1 fruit fly cellular context compared by ENCODE assay signal in genomic region chr3L:764329-764728, dm6.
TF ChIP-seq lines count a peak whose summit lies in the region.

No protein-coding gene starts in this region.

TF ChIP-seq in whole organism, embryonic, 481 proteins besides CTCF, POLR2A, EP300 and RAD21 (continued from another document and continues in another):
- TF ChIP-seq CG11695 (GFP tag; IDR thresholded peaks at IDR 0.05; lab: Robert Waterston, UW): 0 out of 3 replicates have a peak, but pooled peaks have one; percentile 39
- no peak for TF ChIP-seq Bteb2 (GFP tag; optimal IDR thresholded peaks at IDR 0.05; lab: Kevin White, UChicago)
- no peak for TF ChIP-seq CG10959 (GFP tag; IDR thresholded peaks at IDR 0.05; lab: Robert Waterston, UW)
- no peak for TF ChIP-seq crp (GFP tag; optimal IDR thresholded peaks at IDR 0.05; lab: Kevin White, UChicago)
- TF ChIP-seq Fer2 (tag; optimal IDR thresholded peaks at IDR 0.05; lab: Kevin White, UChicago): no peak
- no peak; the same call in 1 of the 2 replicates for TF ChIP-seq CG10366 (GFP tag; IDR thresholded peaks at IDR 0.05; lab: Robert Waterston, UW)
- TF ChIP-seq vfl (GFP tag; optimal IDR thresholded peaks at IDR 0.05; lab: Kevin White, UChicago): no peak
- no peak for TF ChIP-seq her (GFP tag; optimal IDR thresholded peaks at IDR 0.05; lab: Kevin White, UChicago)
- no peak for TF ChIP-seq CG17829 (tag; optimal IDR thresholded peaks at IDR 0.05; lab: Kevin White, UChicago)
- TF ChIP-seq Pdp1 (GFP tag; optimal IDR thresholded peaks at IDR 0.05; lab: Kevin White, UChicago): peak; percentile 19 to 31
- TF ChIP-seq CG34422 (GFP tag; IDR thresholded peaks at IDR 0.05; lab: Robert Waterston, UW): no peak
- TF ChIP-seq CG18011 (GFP tag; optimal IDR thresholded peaks at IDR 0.05; lab: Kevin White, UChicago): no peak
- peak; percentile 21 for TF ChIP-seq pum (GFP tag; optimal IDR thresholded peaks at IDR 0.05; lab: Kevin White, UChicago)
- TF ChIP-seq al (GFP tag; IDR thresholded peaks at IDR 0.05; lab: Robert Waterston, UW): no peak
- no peak for TF ChIP-seq Hr3 (GFP tag; optimal IDR thresholded peaks at IDR 0.05; lab: Kevin White, UChicago)
- no peak for TF ChIP-seq CG4282 (GFP tag; optimal IDR thresholded peaks at IDR 0.05; lab: Kevin White, UChicago)
- TF ChIP-seq CG12942 (GFP tag; optimal IDR thresholded peaks at IDR 0.05; lab: Kevin White, UChicago): no peak
- peak; percentile 29 for TF ChIP-seq CG10979 (tag; optimal IDR thresholded peaks at IDR 0.05; lab: Kevin White, UChicago)
- no peak for TF ChIP-seq run (tag; optimal IDR thresholded peaks at IDR 0.05; lab: Kevin White, UChicago)
- TF ChIP-seq hth (optimal IDR thresholded peaks at IDR 0.05; lab: Kevin White, UChicago): no peak
- peak; percentile 37 for TF ChIP-seq CG2678 (tag; optimal IDR thresholded peaks at IDR 0.05; lab: Kevin White, UChicago)
- TF ChIP-seq CG8924 (tag; optimal IDR thresholded peaks at IDR 0.05; lab: Kevin White, UChicago): no peak
- TF ChIP-seq lilli (GFP tag; optimal IDR thresholded peaks at IDR 0.05; lab: Kevin White, UChicago): no peak
- TF ChIP-seq HHEX (GFP tag; optimal IDR thresholded peaks at IDR 0.05; lab: Kevin White, UChicago): no peak
- TF ChIP-seq Mes4 (GFP tag; optimal IDR thresholded peaks at IDR 0.05; lab: Kevin White, UChicago): no peak
- no peak for TF ChIP-seq ftz-f1 (GFP tag; optimal IDR thresholded peaks at IDR 0.05; lab: Kevin White, UChicago)
- 0 out of 3 replicates have a peak, but pooled peaks have one; percentile 19 for TF ChIP-seq croc (GFP tag; conservative IDR thresholded peaks at IDR 0.05; lab: Robert Waterston, UW)
- TF ChIP-seq CG3847 (GFP tag; IDR thresholded peaks at IDR 0.05; lab: Robert Waterston, UW): no peak
- TF ChIP-seq BtbVII (GFP tag; optimal IDR thresholded peaks at IDR 0.05; lab: Kevin White, UChicago): no peak
- no peak for TF ChIP-seq sug (tag; optimal IDR thresholded peaks at IDR 0.05; lab: Kevin White, UChicago)
- no peak for TF ChIP-seq CG1602 (GFP tag; optimal IDR thresholded peaks at IDR 0.05; lab: Kevin White, UChicago)
- TF ChIP-seq tna (GFP tag; IDR thresholded peaks at IDR 0.05; lab: Robert Waterston, UW; ENCODE audit: partially characterized antibody): no peak
- TF ChIP-seq gem (tag; optimal IDR thresholded peaks at IDR 0.05; lab: Kevin White, UChicago): peak; percentile 53
- TF ChIP-seq eyg (GFP tag; optimal IDR thresholded peaks at IDR 0.05; lab: Kevin White, UChicago): no peak
- TF ChIP-seq CG43689 (GFP tag; IDR thresholded peaks at IDR 0.05; lab: Robert Waterston, UW): no peak
- no peak for TF ChIP-seq lbe (GFP tag; optimal IDR thresholded peaks at IDR 0.05; lab: Kevin White, UChicago)
- TF ChIP-seq CG2889 (GFP tag; IDR thresholded peaks at IDR 0.05; lab: Robert Waterston, UW): no peak
- TF ChIP-seq Stat92E (GFP tag; optimal IDR thresholded peaks at IDR 0.05; lab: Kevin White, UChicago): no peak
- TF ChIP-seq Dfd (GFP tag; optimal IDR thresholded peaks at IDR 0.05; lab: Kevin White, UChicago): no peak
- no peak for TF ChIP-seq Sin3A (optimal IDR thresholded peaks at IDR 0.05; lab: Kevin White, UChicago)
- no peak for TF ChIP-seq CG7928 (GFP tag; optimal IDR thresholded peaks at IDR 0.05; lab: Kevin White, UChicago)
- TF ChIP-seq CG10654 (GFP tag; optimal IDR thresholded peaks at IDR 0.05; lab: Kevin White, UChicago): no peak
- TF ChIP-seq Scr (GFP tag; IDR thresholded peaks at IDR 0.05; lab: Robert Waterston, UW; ENCODE audit: partially characterized antibody): no peak
- no peak for TF ChIP-seq CG4707 (GFP tag; optimal IDR thresholded peaks at IDR 0.05; lab: Kevin White, UChicago)
- TF ChIP-seq gsb (GFP tag; IDR thresholded peaks at IDR 0.05; lab: Robert Waterston, UW): 0 out of 2 replicates have a peak, but pooled peaks have one; percentile 12
- TF ChIP-seq CG32772 (GFP tag; IDR thresholded peaks at IDR 0.05; lab: Robert Waterston, UW): 0 out of 2 replicates have a peak, but pooled peaks have one; percentile 46
- TF ChIP-seq ken (GFP tag; IDR thresholded peaks at IDR 0.05; lab: Robert Waterston, UW): 0 out of 3 replicates have a peak, but pooled peaks have one; percentile 34
- peak; percentile 38 for TF ChIP-seq jumu (GFP tag; optimal IDR thresholded peaks at IDR 0.05; lab: Kevin White, UChicago)
- TF ChIP-seq zfh1 (GFP tag; IDR thresholded peaks at IDR 0.05; lab: Robert Waterston, UW): peak; percentile 63; the same call in 2 of the 3 replicates
- no peak for TF ChIP-seq Side (GFP tag; optimal IDR thresholded peaks at IDR 0.05; lab: Kevin White, UChicago)
- peak; percentile 29 for TF ChIP-seq nmo (GFP tag; optimal IDR thresholded peaks at IDR 0.05; lab: Kevin White, UChicago)
- TF ChIP-seq ab (GFP tag; optimal IDR thresholded peaks at IDR 0.05; lab: Kevin White, UChicago): no peak
- TF ChIP-seq twi (tag; optimal IDR thresholded peaks at IDR 0.05; lab: Kevin White, UChicago): no peak
- peak; percentile 80; the same call in 2 of the 3 replicates for TF ChIP-seq ci (GFP tag; IDR thresholded peaks at IDR 0.05; lab: Robert Waterston, UW)
- TF ChIP-seq dati (GFP tag; IDR thresholded peaks at IDR 0.05; lab: Robert Waterston, UW): no peak
- TF ChIP-seq pan (optimal IDR thresholded peaks at IDR 0.05; lab: Kevin White, UChicago): no peak
- peak in 1 of 2 experiments; percentile 56 for TF ChIP-seq pan (GFP tag; optimal IDR thresholded peaks at IDR 0.05 in 1 of 2, IDR thresholded peaks at IDR 0.05 in 1 of 2)
- peak; percentile 30 for TF ChIP-seq org-1 (GFP tag; optimal IDR thresholded peaks at IDR 0.05; lab: Kevin White, UChicago)
- no peak for TF ChIP-seq Sry-β (GFP tag; optimal IDR thresholded peaks at IDR 0.05; lab: Kevin White, UChicago)
- TF ChIP-seq CG5245 (GFP tag; optimal IDR thresholded peaks at IDR 0.05; lab: Kevin White, UChicago): no peak
- peak; percentile 51 for TF ChIP-seq CG17359 (tag; optimal IDR thresholded peaks at IDR 0.05; lab: Kevin White, UChicago)
- TF ChIP-seq BEAF-32 (GFP tag; optimal IDR thresholded peaks at IDR 0.05; lab: Kevin White, UChicago): no peak
- peak; percentile 24; the same call in 1 of the 3 replicates for TF ChIP-seq Aef1 (GFP tag; IDR thresholded peaks at IDR 0.05; lab: Robert Waterston, UW)
- no peak for TF ChIP-seq HLHmδ (GFP tag; optimal IDR thresholded peaks at IDR 0.05; lab: Kevin White, UChicago)
- peak; percentile 60 for TF ChIP-seq Sox102F (GFP tag; optimal IDR thresholded peaks at IDR 0.05; lab: Kevin White, UChicago)
- no peak for TF ChIP-seq Trl (optimal IDR thresholded peaks at IDR 0.05; lab: Kevin White, UChicago)
- no peak for TF ChIP-seq Trl (GFP tag; optimal IDR thresholded peaks at IDR 0.05; lab: Kevin White, UChicago)
- TF ChIP-seq CG13894 (tag; optimal IDR thresholded peaks at IDR 0.05; lab: Kevin White, UChicago): no peak
- TF ChIP-seq odd (GFP tag; optimal IDR thresholded peaks at IDR 0.05; lab: Kevin White, UChicago): no peak
- TF ChIP-seq CG7357 (GFP tag; IDR thresholded peaks at IDR 0.05; lab: Robert Waterston, UW): no peak; the same call in 2 of the 3 replicates
- TF ChIP-seq CrebB (tag; optimal IDR thresholded peaks at IDR 0.05; lab: Kevin White, UChicago): no peak
- no peak for TF ChIP-seq CG18476 (GFP tag; optimal IDR thresholded peaks at IDR 0.05; lab: Kevin White, UChicago)
- no peak for TF ChIP-seq kni (GFP tag; optimal IDR thresholded peaks at IDR 0.05; lab: Kevin White, UChicago)
- no peak for TF ChIP-seq emc (GFP tag; optimal IDR thresholded peaks at IDR 0.05; lab: Kevin White, UChicago)
- peak; percentile 64; the same call in 1 of the 2 replicates for TF ChIP-seq Awh (GFP tag; IDR thresholded peaks at IDR 0.05; lab: Robert Waterston, UW)
- no peak for TF ChIP-seq Dip3 (GFP tag; optimal IDR thresholded peaks at IDR 0.05; lab: Kevin White, UChicago)
- TF ChIP-seq HLH4C (GFP tag; IDR thresholded peaks at IDR 0.05; lab: Robert Waterston, UW; ENCODE audit: partially characterized antibody): no peak
- no peak for TF ChIP-seq D (optimal IDR thresholded peaks at IDR 0.05; lab: Kevin White, UChicago)
- TF ChIP-seq D (GFP tag; optimal IDR thresholded peaks at IDR 0.05; lab: Kevin White, UChicago): peak; percentile 22
- peak; percentile 74 for TF ChIP-seq sens (GFP tag; lab: Kevin White, UChicago)
- no peak for TF ChIP-seq CG7745 (tag; optimal IDR thresholded peaks at IDR 0.05; lab: Kevin White, UChicago)
- TF ChIP-seq Xbp1 (GFP tag; optimal IDR thresholded peaks at IDR 0.05; lab: Kevin White, UChicago): peak; percentile 37
- no peak for TF ChIP-seq az2 (GFP tag; optimal IDR thresholded peaks at IDR 0.05; lab: Kevin White, UChicago)
- TF ChIP-seq Lim3 (GFP tag; IDR thresholded peaks at IDR 0.05; lab: Robert Waterston, UW): 0 out of 2 replicates have a peak, but pooled peaks have one; percentile 21
- peak; percentile 26; the same call in 1 of the 3 replicates for TF ChIP-seq sr (GFP tag; IDR thresholded peaks at IDR 0.05; lab: Robert Waterston, UW)
- TF ChIP-seq lmd (GFP tag; IDR thresholded peaks at IDR 0.05; lab: Robert Waterston, UW): peak; percentile 39; the same call in 1 of the 2 replicates
- no peak for TF ChIP-seq CG34224 (GFP tag; IDR thresholded peaks at IDR 0.05; lab: Robert Waterston, UW; ENCODE audit: partially characterized antibody)
- TF ChIP-seq CG9932 (GFP tag; IDR thresholded peaks at IDR 0.05; lab: Robert Waterston, UW): no peak
- peak; percentile 19 for TF ChIP-seq CG16863 (GFP tag; optimal IDR thresholded peaks at IDR 0.05; lab: Kevin White, UChicago)
- TF ChIP-seq CG12391 (tag; optimal IDR thresholded peaks at IDR 0.05; lab: Kevin White, UChicago): peak; percentile 36
- TF ChIP-seq CG11085 (GFP tag; IDR thresholded peaks at IDR 0.05; lab: Robert Waterston, UW): no peak
- TF ChIP-seq CG18764 (GFP tag; optimal IDR thresholded peaks at IDR 0.05; lab: Kevin White, UChicago): no peak
- no peak for TF ChIP-seq CG8290 (GFP tag; optimal IDR thresholded peaks at IDR 0.05; lab: Kevin White, UChicago)
- TF ChIP-seq CG8290 (tag; optimal IDR thresholded peaks at IDR 0.05; lab: Kevin White, UChicago): no peak
- no peak for TF ChIP-seq Abd-B (GFP tag; optimal IDR thresholded peaks at IDR 0.05; lab: Kevin White, UChicago)
- peak; percentile 41; the same call in 1 of the 3 replicates for TF ChIP-seq row (GFP tag; IDR thresholded peaks at IDR 0.05; lab: Robert Waterston, UW)
- no peak for TF ChIP-seq pho (GFP tag; optimal IDR thresholded peaks at IDR 0.05; lab: Kevin White, UChicago)
- TF ChIP-seq CoRest (tag; optimal IDR thresholded peaks at IDR 0.05; lab: Kevin White, UChicago): peak; percentile 8
- TF ChIP-seq CG42726 (GFP tag; IDR thresholded peaks at IDR 0.05; lab: Robert Waterston, UW; ENCODE audit: partially characterized antibody): no peak
- no peak for TF ChIP-seq Neu2 (GFP tag; optimal IDR thresholded peaks at IDR 0.05; lab: Kevin White, UChicago; ENCODE audit: borderline replicate concordance)
- TF ChIP-seq ash1 (GFP tag; optimal IDR thresholded peaks at IDR 0.05; lab: Kevin White, UChicago): no peak
- TF ChIP-seq NC2α (GFP tag; optimal IDR thresholded peaks at IDR 0.05; lab: Kevin White, UChicago): no peak
- TF ChIP-seq MTF-1 (GFP tag; optimal IDR thresholded peaks at IDR 0.05; lab: Kevin White, UChicago; ENCODE audit: borderline replicate concordance): no peak
- no peak for TF ChIP-seq Ada2b (GFP tag; IDR thresholded peaks at IDR 0.05; lab: Robert Waterston, UW)
- TF ChIP-seq slp2 (GFP tag; optimal IDR thresholded peaks at IDR 0.05; lab: Kevin White, UChicago): no peak
- peak; percentile 6 for TF ChIP-seq mam (GFP tag; optimal IDR thresholded peaks at IDR 0.05; lab: Kevin White, UChicago)
- no peak for TF ChIP-seq CG14050 (GFP tag; IDR thresholded peaks at IDR 0.05; lab: Robert Waterston, UW)
- TF ChIP-seq Sox100B (GFP tag; optimal IDR thresholded peaks at IDR 0.05; lab: Kevin White, UChicago): peak; percentile 25
- no peak for TF ChIP-seq CG1024 (GFP tag; IDR thresholded peaks at IDR 0.05; lab: Robert Waterston, UW)
- no peak for TF ChIP-seq Tbp (GFP tag; optimal IDR thresholded peaks at IDR 0.05; lab: Kevin White, UChicago)
- no peak for TF ChIP-seq tx (GFP tag; optimal IDR thresholded peaks at IDR 0.05; lab: Kevin White, UChicago)
- TF ChIP-seq chn (GFP tag; optimal IDR thresholded peaks at IDR 0.05; lab: Kevin White, UChicago): no peak
- TF ChIP-seq salm (tag; optimal IDR thresholded peaks at IDR 0.05; lab: Kevin White, UChicago): no peak
- TF ChIP-seq Camta (GFP tag; optimal IDR thresholded peaks at IDR 0.05; lab: Kevin White, UChicago): no peak
- no peak for TF ChIP-seq CG10565 (GFP tag; optimal IDR thresholded peaks at IDR 0.05; lab: Kevin White, UChicago)
- TF ChIP-seq Drgx (GFP tag; IDR thresholded peaks at IDR 0.05; lab: Robert Waterston, UW): peak; percentile 68; the same call in 1 of the 2 replicates
- peak; percentile 55 for TF ChIP-seq CG11504 (tag; optimal IDR thresholded peaks at IDR 0.05; lab: Kevin White, UChicago)
- TF ChIP-seq da (GFP tag; optimal IDR thresholded peaks at IDR 0.05; lab: Kevin White, UChicago): no peak
- peak in 1 of 2 experiments; percentile 38 for TF ChIP-seq bsh (GFP tag; optimal IDR thresholded peaks at IDR 0.05; lab: Kevin White, UChicago)
- TF ChIP-seq CG8359 (GFP tag; optimal IDR thresholded peaks at IDR 0.05; lab: Kevin White, UChicago; ENCODE audit: borderline replicate concordance): no peak
- no peak for TF ChIP-seq CG12769 (tag; optimal IDR thresholded peaks at IDR 0.05; lab: Kevin White, UChicago)
- no peak for TF ChIP-seq schlank (tag; optimal IDR thresholded peaks at IDR 0.05; lab: Kevin White, UChicago)
- peak; percentile 25 for TF ChIP-seq lab (GFP tag; optimal IDR thresholded peaks at IDR 0.05; lab: Kevin White, UChicago)
- no peak for TF ChIP-seq ham (GFP tag; IDR thresholded peaks at IDR 0.05; lab: Robert Waterston, UW)
- peak; percentile 7 for TF ChIP-seq CG7556 (GFP tag; optimal IDR thresholded peaks at IDR 0.05; lab: Kevin White, UChicago)
- TF ChIP-seq tin (GFP tag; optimal IDR thresholded peaks at IDR 0.05; lab: Kevin White, UChicago): peak; percentile 3
- peak; percentile 24 for TF ChIP-seq bcd (GFP tag; optimal IDR thresholded peaks at IDR 0.05; lab: Kevin White, UChicago)
- peak; percentile 47 for TF ChIP-seq esg (GFP tag; conservative IDR thresholded peaks at IDR 0.05; lab: Robert Waterston, UW)
- no peak for TF ChIP-seq Gsc (GFP tag; IDR thresholded peaks at IDR 0.05; lab: Robert Waterston, UW)
- no peak for TF ChIP-seq CG1529 (GFP tag; optimal IDR thresholded peaks at IDR 0.05; lab: Kevin White, UChicago)
- TF ChIP-seq CG4360 (GFP tag; IDR thresholded peaks at IDR 0.05; lab: Robert Waterston, UW): no peak
- TF ChIP-seq HmgZ (tag; optimal IDR thresholded peaks at IDR 0.05; lab: Kevin White, UChicago): no peak
- peak; percentile 62 for TF ChIP-seq stc (GFP tag; IDR thresholded peaks at IDR 0.05; lab: Robert Waterston, UW)
- TF ChIP-seq sim (GFP tag; IDR thresholded peaks at IDR 0.05; lab: Robert Waterston, UW): no peak
